Fruit fly (Drosophila melanogaster): Measurements from ENCODE around the gene PVRAP.

The PVRAP gene

DNA sequence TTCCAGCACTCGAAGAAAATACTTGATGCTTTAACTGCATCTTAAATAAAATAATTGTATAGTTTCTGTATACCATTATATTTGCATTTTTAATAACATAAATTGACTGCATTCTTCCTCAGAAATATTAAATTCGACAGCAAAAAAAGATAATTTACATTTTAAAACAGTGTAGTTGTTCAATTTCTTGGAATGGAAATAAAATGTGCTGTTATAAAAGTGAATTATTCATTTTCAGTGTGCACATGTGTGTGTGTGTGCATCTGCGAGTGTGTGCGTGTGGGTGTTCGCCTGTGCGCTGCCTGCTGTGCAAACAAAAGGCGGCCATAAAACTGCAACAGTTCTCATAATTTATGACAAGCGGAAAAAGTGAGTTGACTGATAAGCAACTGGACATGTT, 44.9 kb upstream of the PVRAP start (continued):
- TF ChIP-seq MBD-R2 (GFP tag; IDR thresholded peaks at IDR 0.05) (no peak), CG8359 (GFP tag; optimal IDR thresholded peaks at IDR 0.05; ENCODE audit: borderline replicate concordance) (no peak), CG13424 (tag; optimal IDR thresholded peaks at IDR 0.05) (peak; percentile 24), cg (GFP tag; optimal IDR thresholded peaks at IDR 0.05) (peak; percentile 52), twi (tag; optimal IDR thresholded peaks at IDR 0.05) (peak; percentile 66), CG8924 (tag; optimal IDR thresholded peaks at IDR 0.05) (peak; percentile 34), CG18262 (tag; optimal IDR thresholded peaks at IDR 0.05) (peak; percentile 72), zf30C (GFP tag; optimal IDR thresholded peaks at IDR 0.05) (peak; percentile 62), zfh2 (GFP tag; optimal IDR thresholded peaks at IDR 0.05) (no peak), croc (GFP tag; conservative IDR thresholded peaks at IDR 0.05) (peak; percentile 36; the same call in 2 of the 3 replicates), row (GFP tag; IDR thresholded peaks at IDR 0.05) (peak; percentile 53), Ets97D (GFP tag; optimal IDR thresholded peaks at IDR 0.05) (no peak), trem (tag; optimal IDR thresholded peaks at IDR 0.05) (peak; percentile 28), hkb (optimal IDR thresholded peaks at IDR 0.05) (no peak), hkb (GFP tag; IDR thresholded peaks at IDR 0.05) (peak; percentile 29; the same call in 1 of the 2 replicates), CG18476 (GFP tag; optimal IDR thresholded peaks at IDR 0.05) (no peak), phol (tag; optimal IDR thresholded peaks at IDR 0.05) (peak; percentile 70), CG31441 (GFP tag; IDR thresholded peaks at IDR 0.05) (peak; percentile 57), zen (tag; optimal IDR thresholded peaks at IDR 0.05) (peak; percentile 70), HmgZ (tag; optimal IDR thresholded peaks at IDR 0.05) (no peak), CG2875 (GFP tag; optimal IDR thresholded peaks at IDR 0.05) (peak; percentile 22), tgo (GFP tag; IDR thresholded peaks at IDR 0.05) (no peak), CG17385 (GFP tag; optimal IDR thresholded peaks at IDR 0.05) (peak; percentile 6), CG15514 (GFP tag; optimal IDR thresholded peaks at IDR 0.05) (no peak), bsh (GFP tag; optimal IDR thresholded peaks at IDR 0.05) (peak in 1 of 2 experiments; percentile 67), gem (tag; optimal IDR thresholded peaks at IDR 0.05) (peak; percentile 69), CG17186 (GFP tag; optimal IDR thresholded peaks at IDR 0.05) (no peak), Asciz (GFP tag; optimal IDR thresholded peaks at IDR 0.05) (peak; percentile 40), ems (GFP tag; optimal IDR thresholded peaks at IDR 0.05) (peak; percentile 9), eve (GFP tag; optimal IDR thresholded peaks at IDR 0.05) (peak in 1 of 2 experiments; percentile 8), CG12942 (GFP tag; optimal IDR thresholded peaks at IDR 0.05) (no peak), CG17829 (tag; optimal IDR thresholded peaks at IDR 0.05) (peak; percentile 52), CG12659 (GFP tag; optimal IDR thresholded peaks at IDR 0.05) (no peak), CG10462 (GFP tag; optimal IDR thresholded peaks at IDR 0.05) (no peak), CG10366 (GFP tag; IDR thresholded peaks at IDR 0.05) (no peak), vvl (GFP tag; IDR thresholded peaks at IDR 0.05) (peak; percentile 48; the same call in 1 of the 2 replicates), Ravus (GFP tag; IDR thresholded peaks at IDR 0.05) (no peak), CG18619 (GFP tag; optimal IDR thresholded peaks at IDR 0.05) (no peak), h (optimal IDR thresholded peaks at IDR 0.05) (no peak), Hr39 (optimal IDR thresholded peaks at IDR 0.05) (no peak), CG7271 (tag; optimal IDR thresholded peaks at IDR 0.05) (peak; percentile 21), Meics (GFP tag; optimal IDR thresholded peaks at IDR 0.05) (no peak), dm (GFP tag; optimal IDR thresholded peaks at IDR 0.05) (no peak), CG8388 (GFP tag; optimal IDR thresholded peaks at IDR 0.05) (peak; percentile 63), CG9727 (GFP tag; optimal IDR thresholded peaks at IDR 0.05) (peak; percentile 47), ci (GFP tag; IDR thresholded peaks at IDR 0.05) (0 out of 3 replicates have a peak, but pooled peaks have one; percentile 27), CG6854 (GFP tag; optimal IDR thresholded peaks at IDR 0.05) (no peak), CG4820 (GFP tag; optimal IDR thresholded peaks at IDR 0.05) (peak; percentile 27), zfh1 (GFP tag; IDR thresholded peaks at IDR 0.05) (0 out of 3 replicates have a peak, but pooled peaks have one; percentile 21), CG10267 (tag; optimal IDR thresholded peaks at IDR 0.05) (peak; percentile 31), CG8944 (GFP tag; optimal IDR thresholded peaks at IDR 0.05) (no peak)

Measured in whole organism, embryonic.